Fruit fly (Drosophila melanogaster): ENCODE measurements around the gene pad.
A peak's percentile ranks its signal among the peaks of the same experiment; 100 is the strongest.

The pad gene

DNA sequence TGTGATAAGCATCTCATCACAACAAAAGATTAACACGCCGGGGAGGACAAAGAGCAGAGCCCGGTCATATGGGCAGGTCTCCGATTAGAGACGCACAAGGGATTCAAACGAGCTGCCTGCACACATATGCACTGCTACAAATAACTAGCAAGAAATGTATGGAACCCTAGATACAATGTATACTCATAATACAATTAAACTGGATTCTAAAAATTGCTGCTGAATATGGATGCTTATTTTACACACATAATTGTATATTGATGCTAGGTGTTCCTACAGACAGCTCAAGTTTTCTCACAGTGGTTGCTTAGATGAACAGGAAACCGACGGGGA, 5.1 kb upstream of the pad start (continued):
- TF ChIP-seq zfh2 (GFP tag; optimal IDR thresholded peaks at IDR 0.05) (no peak), CG11456 (GFP tag; IDR thresholded peaks at IDR 0.05) (no peak), CG1647 (GFP tag; optimal IDR thresholded peaks at IDR 0.05) (peak; percentile 17), corto (GFP tag; optimal IDR thresholded peaks at IDR 0.05) (no peak), cad (GFP tag; optimal IDR thresholded peaks at IDR 0.05) (no peak), trem (tag; optimal IDR thresholded peaks at IDR 0.05) (peak; percentile 40), Dad (GFP tag; optimal IDR thresholded peaks at IDR 0.05) (no peak), CG15479 (GFP tag; optimal IDR thresholded peaks at IDR 0.05) (peak; percentile 88), CG16815 (GFP tag; optimal IDR thresholded peaks at IDR 0.05) (peak; percentile 77), CG8290 (GFP tag; optimal IDR thresholded peaks at IDR 0.05) (peak; percentile 68), CG8290 (tag; optimal IDR thresholded peaks at IDR 0.05) (no peak), CG30020 (tag; optimal IDR thresholded peaks at IDR 0.05) (no peak), CG15011 (GFP tag; optimal IDR thresholded peaks at IDR 0.05) (no peak), HLH54F (GFP tag; optimal IDR thresholded peaks at IDR 0.05) (peak; percentile 7), Oli (tag; optimal IDR thresholded peaks at IDR 0.05) (peak; percentile 51), Atf-2 (GFP tag; optimal IDR thresholded peaks at IDR 0.05) (peak; percentile 24), CG14710 (tag; optimal IDR thresholded peaks at IDR 0.05) (peak; percentile 76), vfl (GFP tag; optimal IDR thresholded peaks at IDR 0.05) (no peak), Dp (GFP tag; optimal IDR thresholded peaks at IDR 0.05) (no peak), CG1832 (GFP tag; optimal IDR thresholded peaks at IDR 0.05) (no peak), CG2116 (GFP tag; optimal IDR thresholded peaks at IDR 0.05) (peak; percentile 10), CG18764 (GFP tag; optimal IDR thresholded peaks at IDR 0.05) (peak; percentile 19), Sin3A (optimal IDR thresholded peaks at IDR 0.05) (no peak), zen (tag; optimal IDR thresholded peaks at IDR 0.05) (peak; percentile 95), Dbx (GFP tag; IDR thresholded peaks at IDR 0.05) (no peak), CG4707 (GFP tag; optimal IDR thresholded peaks at IDR 0.05) (no peak), CG7928 (GFP tag; optimal IDR thresholded peaks at IDR 0.05) (no peak), CG3726 (GFP tag; IDR thresholded peaks at IDR 0.05) (peak; percentile 65; the same call in 1 of the 3 replicates), inv (GFP tag; IDR thresholded peaks at IDR 0.05; ENCODE audit: partially characterized antibody) (no peak), Optix (GFP tag; IDR thresholded peaks at IDR 0.05) (no peak; the same call in 2 of the 3 replicates), row (GFP tag; IDR thresholded peaks at IDR 0.05) (peak; percentile 77), unpg (GFP tag; optimal IDR thresholded peaks at IDR 0.05) (peak; percentile 63), CrebB (tag; optimal IDR thresholded peaks at IDR 0.05) (no peak), Nf-YA (GFP tag; IDR thresholded peaks at IDR 0.05) (no peak), CG12155 (GFP tag; optimal IDR thresholded peaks at IDR 0.05) (peak; percentile 43), wdn (GFP tag; IDR thresholded peaks at IDR 0.05) (no peak), gcm2 (GFP tag; optimal IDR thresholded peaks at IDR 0.05) (peak; percentile 36), CG9797 (GFP tag; optimal IDR thresholded peaks at IDR 0.05) (no peak), CG15601 (tag; optimal IDR thresholded peaks at IDR 0.05) (peak; percentile 16), bcd (GFP tag; optimal IDR thresholded peaks at IDR 0.05) (peak; percentile 14), CG33557 (GFP tag; optimal IDR thresholded peaks at IDR 0.05) (peak; percentile 64), CG2199 (GFP tag; IDR thresholded peaks at IDR 0.05) (no peak), NK7.1 (GFP tag; optimal IDR thresholded peaks at IDR 0.05) (no peak), Xrp1 (GFP tag; IDR thresholded peaks at IDR 0.05) (peak; percentile 92), eyg (GFP tag; optimal IDR thresholded peaks at IDR 0.05) (no peak), gem (tag; optimal IDR thresholded peaks at IDR 0.05) (peak; percentile 77), CG8089 (GFP tag; optimal IDR thresholded peaks at IDR 0.05) (no peak), CG10267 (tag; optimal IDR thresholded peaks at IDR 0.05) (peak; percentile 78), CG13424 (tag; optimal IDR thresholded peaks at IDR 0.05) (peak; percentile 9), dm (GFP tag; optimal IDR thresholded peaks at IDR 0.05) (peak; percentile 10), sob (GFP tag; IDR thresholded peaks at IDR 0.05) (0 out of 2 replicates have a peak, but pooled peaks have one; percentile 30), Sry-δ (GFP tag; optimal IDR thresholded peaks at IDR 0.05) (peak; percentile 15), Lhr (GFP tag; optimal IDR thresholded peaks at IDR 0.05) (no peak)
